Worm (Caenorhabditis elegans): Measurements from ENCODE around the gene srj-29.

srj-29 gene

ce11 chrV:16094862-16095261 is 19.4 kb downstream of the srj-29 start (continued):
- no peak for TF ChIP-seq ztf-7 (tag; optimal IDR thresholded peaks at IDR 0.05)

ce11 chrV:16099441-16099840 is 24.0 kb downstream of the srj-29 start, which contains the start of gene str-7:
TSS of gene str-7 (minus strand) at chrV:16099541.
- TF ChIP-seq zip-2 (tag; optimal IDR thresholded peaks at IDR 0.05) (no peak), dpl-1 (GFP tag; optimal IDR thresholded peaks at IDR 0.05) (no peak), lin-13 (GFP tag; optimal IDR thresholded peaks at IDR 0.05) (no peak), Y75B8A.6 (GFP tag; IDR thresholded peaks at IDR 0.05) (no peak), hlh-30 (tag; optimal IDR thresholded peaks at IDR 0.05; ENCODE audit: insufficient read depth) (no peak), F26F4.8 (GFP tag; conservative IDR thresholded peaks at IDR 0.05) (no peak), nhr-76 (tag; optimal IDR thresholded peaks at IDR 0.05) (no peak), F44E2.7 (GFP tag; IDR thresholded peaks at IDR 0.05) (no peak)

- TF ChIP-seq snpc-4 (tag; optimal IDR thresholded peaks at IDR 0.05) (no peak), dmd-6 (GFP tag; IDR thresholded peaks at IDR 0.05) (peak; percentile 69), snpc-1.2 (GFP tag; IDR thresholded peaks at IDR 0.05) (no peak), nhr-11 (tag; optimal IDR thresholded peaks at IDR 0.05) (no peak), nhr-237 (tag; optimal IDR thresholded peaks at IDR 0.05) (no peak), dve-1 (tag; optimal IDR thresholded peaks at IDR 0.05; ENCODE audit: insufficient read depth) (peak; percentile 66), F37D6.2 (tag; optimal IDR thresholded peaks at IDR 0.05) (no peak), daf-12 (tag; optimal IDR thresholded peaks at IDR 0.05) (no peak), tag-97 (GFP tag; IDR thresholded peaks at IDR 0.05) (no peak), nhr-10 (tag; optimal IDR thresholded peaks at IDR 0.05) (no peak), nhr-48 (tag; optimal IDR thresholded peaks at IDR 0.05) (peak; percentile 74), hmg-1.1 (GFP tag; IDR thresholded peaks at IDR 0.05) (no peak), pqm-1 (tag; optimal IDR thresholded peaks at IDR 0.05) (peak; percentile 64), unc-39 (tag; optimal IDR thresholded peaks at IDR 0.05) (no peak), daf-16 (GFP tag; optimal IDR thresholded peaks at IDR 0.05) (no peak), daf-16 (tag; optimal IDR thresholded peaks at IDR 0.05) (peak; percentile 50), T20F7.1 (GFP tag; optimal IDR thresholded peaks at IDR 0.05) (no peak), unc-62 (GFP tag; optimal IDR thresholded peaks at IDR 0.05 in 1 of 2) (peak in 1 of 2 experiments; percentile 27), unc-62 (tag; optimal IDR thresholded peaks at IDR 0.05) (no peak), hlh-11 (tag; optimal IDR thresholded peaks at IDR 0.05) (peak; percentile 27), rbr-2 (tag; optimal IDR thresholded peaks at IDR 0.05) (no peak), nhr-6 (tag; optimal IDR thresholded peaks at IDR 0.05) (no peak), daf-19 (GFP tag; conservative IDR thresholded peaks at IDR 0.05) (no peak), lin-1 (GFP tag; IDR thresholded peaks at IDR 0.05) (no peak), fos-1 (tag; optimal IDR thresholded peaks at IDR 0.05) (no peak), hlh-30 (tag; optimal IDR thresholded peaks at IDR 0.05; ENCODE audit: insufficient read depth) (peak; percentile 32), Y48G9A.11 (GFP tag; IDR thresholded peaks at IDR 0.05) (no peak), ceh-62 (tag; optimal IDR thresholded peaks at IDR 0.05) (no peak), set-16 (GFP tag; IDR thresholded peaks at IDR 0.05) (no peak), tra-1 (GFP tag; IDR thresholded peaks at IDR 0.05) (no peak), spr-3 (GFP tag; optimal IDR thresholded peaks at IDR 0.05) (no peak), sdz-12 (GFP tag; optimal IDR thresholded peaks at IDR 0.05) (no peak), madf-5 (GFP tag; IDR thresholded peaks at IDR 0.05) (no peak), nhr-41 (GFP tag; IDR thresholded peaks at IDR 0.05) (no peak), lin-15B (tag; optimal IDR thresholded peaks at IDR 0.05) (no peak), Y5F2A.4 (GFP tag; optimal IDR thresholded peaks at IDR 0.05) (no peak), unc-130 (GFP tag; optimal IDR thresholded peaks at IDR 0.05) (no peak), dpl-1 (GFP tag; optimal IDR thresholded peaks at IDR 0.05) (no peak), nhr-28 (tag; optimal IDR thresholded peaks at IDR 0.05) (peak; percentile 97), ztf-11 (tag; optimal IDR thresholded peaks at IDR 0.05) (no peak), spr-1 (tag; optimal IDR thresholded peaks at IDR 0.05) (no peak), aha-1 (tag) (peak; percentile 63), lir-3 (tag; optimal IDR thresholded peaks at IDR 0.05) (no peak)
Observed at ce11 chrV:16100103-16100730, 24.8 kb downstream of the srj-29 start, which contains the start of gene cth-1. TSS of gene cth-1 (plus strand) at chrV:16100680.
